Fruit fly (Drosophila melanogaster) whole organism, pupa: ENCODE measurements around the gene Arpc2.

Experiments
- CG10348 ChIP-seq: fragments of 200-800 bp; sonication (Bioruptor generic); IDR thresholded peaks from 2 replicates; pipeline ENCODE4 v1.3.6; 2022; ENCODE audit warnings: missing biosample characterization, missing genetic modification characterization
- CG14655 ChIP-seq: fragments of 200-800 bp; sonication (Bioruptor generic); optimal IDR thresholded peaks from 3 replicates; lab custom pipeline; 2017; ENCODE audit warnings: mild to moderate bottlenecking, missing biosample characterization, missing genetic modification reagents, missing genetic modification characterization
- CG17806 ChIP-seq: fragments of 200-800 bp; sonication (Bioruptor generic); optimal IDR thresholded peaks from 2 replicates; lab custom pipeline; 2018; ENCODE audit warnings: missing biosample characterization, mild to moderate bottlenecking, missing genetic modification characterization, moderate library complexity
- CG32121 ChIP-seq: fragments of 200-800 bp; sonication (Bioruptor generic); IDR thresholded peaks from 2 replicates; pipeline ENCODE4 v1.3.6; 2022; ENCODE audit warnings: missing biosample characterization, missing genetic modification characterization
- CG34367 ChIP-seq: fragments of 200-800 bp; sonication (Bioruptor generic); optimal IDR thresholded peaks from 2 replicates; lab custom pipeline; 2018; ENCODE audit warnings: missing biosample characterization, mild to moderate bottlenecking, missing genetic modification characterization
- CG4496 ChIP-seq: fragments of 200-800 bp; sonication (Bioruptor generic); IDR thresholded peaks from 3 replicates; pipeline ENCODE4 v1.3.6; 2022; ENCODE audit warnings: missing biosample characterization, missing genetic modification characterization
- CG8159 ChIP-seq: fragments of 200-800 bp; sonication (Bioruptor generic); optimal IDR thresholded peaks from 3 replicates; lab custom pipeline; 2018; ENCODE audit warnings: missing biosample characterization, mild to moderate bottlenecking, missing genetic modification characterization, moderate library complexity
- D1 ChIP-seq: fragments of 200-800 bp; sonication (Bioruptor generic); optimal IDR thresholded peaks from 2 replicates; lab custom pipeline; 2018; ENCODE audit warnings: missing biosample characterization, mild to moderate bottlenecking, missing genetic modification characterization, moderate library complexity
- EcR ChIP-seq: fragments of 200-800 bp; sonication (Bioruptor generic); optimal IDR thresholded peaks from 3 replicates; lab custom pipeline; 2019; ENCODE audit warnings: missing biosample characterization, missing genetic modification characterization, mild to moderate bottlenecking, moderate library complexity, missing genetic modification reagents
- Pif1A ChIP-seq: fragments of 200-800 bp; sonication (Bioruptor generic); optimal IDR thresholded peaks from 3 replicates; lab custom pipeline; 2016; ENCODE audit warnings: missing biosample characterization, missing genetic modification characterization
- Pif1B ChIP-seq: fragments of 200-800 bp; sonication (Bioruptor generic); optimal IDR thresholded peaks from 3 replicates; lab custom pipeline; 2016; ENCODE audit warnings: missing biosample characterization, missing genetic modification characterization
- Snoo ChIP-seq: fragments of 200-800 bp; sonication (Bioruptor generic); optimal IDR thresholded peaks from 3 replicates; lab custom pipeline; 2017; ENCODE audit warnings: missing biosample characterization, mild to moderate bottlenecking, missing genetic modification characterization, inconsistent platforms
- gl ChIP-seq: fragments of 200-800 bp; sonication (Bioruptor generic); optimal IDR thresholded peaks from 2 replicates; lab custom pipeline; 2018; ENCODE audit warnings: missing biosample characterization, mild to moderate bottlenecking, missing genetic modification characterization
- rn ChIP-seq: fragments of 200-800 bp; sonication (Bioruptor generic); IDR thresholded peaks from 2 replicates; pipeline ENCODE4 v1.3.6; 2022; ENCODE audit warnings: missing biosample characterization, missing genetic modification characterization

- TF ChIP-seq CG8159 (tag; lab: Kevin White, UChicago), result no peak
- TF ChIP-seq D1 (tag; lab: Kevin White, UChicago), result no peak
- TF ChIP-seq EcR, result no peak
- no peak for TF ChIP-seq CG32121 (GFP tag; lab: Robert Waterston, UW)
- TF ChIP-seq CG10348 (GFP tag; lab: Robert Waterston, UW), result no peak
- TF ChIP-seq Pif1B, result no peak
- no peak for TF ChIP-seq CG17806 (tag; lab: Kevin White, UChicago)
- no peak for TF ChIP-seq CG14655 (GFP tag; lab: Kevin White, UChicago)
- TF ChIP-seq CG4496 (GFP tag; lab: Robert Waterston, UW), result no peak
- no peak for TF ChIP-seq CG34367 (tag; lab: Kevin White, UChicago)
- TF ChIP-seq gl, result no peak
- TF ChIP-seq Snoo (tag; lab: Kevin White, UChicago), result no peak
- TF ChIP-seq Pif1A (GFP tag; lab: Kevin White, UChicago), result no peak
- TF ChIP-seq rn (GFP tag; lab: Robert Waterston, UW), result no peak
These were observed 21.6 kb downstream of the Arpc2 start for dm6 chr2L:20438474-20438873.
